Fruit fly (Drosophila melanogaster) whole organism, embryonic: Measurements from ENCODE around the gene att-ORFB.

Experiments
- Adf1 ChIP-seq: fragments of 200-800 bp; sonication (Bioruptor generic); IDR thresholded peaks from 2 replicates; pipeline ENCODE4 v1.3.6; 2022; ENCODE audit warnings: missing biosample characterization, missing genetic modification characterization
- B-H2 ChIP-seq: fragments of 200-800 bp; sonication (Bioruptor generic); optimal IDR thresholded peaks from 2 replicates; lab custom pipeline; 2018; ENCODE audit warnings: missing biosample characterization, mild to moderate bottlenecking, missing genetic modification characterization
- Bdp1 ChIP-seq: fragments of 200-800 bp; sonication (Bioruptor generic); optimal IDR thresholded peaks from 3 replicates; lab custom pipeline; 2016; ENCODE audit warnings: missing biosample characterization, missing genetic modification characterization
- Bgb ChIP-seq: fragments of 200-800 bp; sonication (Bioruptor generic); IDR thresholded peaks from 2 replicates; pipeline ENCODE4 v1.3.6; 2022; ENCODE audit warnings: missing biosample characterization, missing genetic modification characterization; ENCODE audit not compliant: partially characterized antibody
- CG1024 ChIP-seq: fragments of 200-800 bp; sonication (Bioruptor generic); IDR thresholded peaks from 2 replicates; pipeline ENCODE4 v1.3.6; 2022; ENCODE audit warnings: missing biosample characterization, missing genetic modification characterization
- CG10267 ChIP-seq: fragments of 200-800 bp; sonication (Bioruptor generic); optimal IDR thresholded peaks from 2 replicates; lab custom pipeline; 2018; ENCODE audit warnings: missing biosample characterization, mild to moderate bottlenecking, missing genetic modification characterization, moderate library complexity
- CG10654 ChIP-seq: fragments of 200-800 bp; sonication (Bioruptor generic); optimal IDR thresholded peaks from 2 replicates; lab custom pipeline; 2016; ENCODE audit warnings: missing biosample characterization, missing genetic modification characterization
- CG11247 ChIP-seq: fragments of 200-800 bp; sonication (Bioruptor generic); IDR thresholded peaks from 2 replicates; pipeline ENCODE4 v1.3.6; 2022; ENCODE audit warnings: missing biosample characterization, missing genetic modification characterization
- CG12236 ChIP-seq: fragments of 200-800 bp; sonication (Bioruptor generic); optimal IDR thresholded peaks from 2 replicates; lab custom pipeline; 2016; ENCODE audit warnings: missing biosample characterization, missing genetic modification characterization
- CG13624 ChIP-seq: fragments of 200-800 bp; sonication (Bioruptor generic); optimal IDR thresholded peaks from 2 replicates; lab custom pipeline; 2016; ENCODE audit warnings: missing biosample characterization, missing genetic modification characterization
- CG15601 ChIP-seq: fragments of 200-800 bp; sonication (Bioruptor generic); optimal IDR thresholded peaks from 3 replicates; lab custom pipeline; 2019; ENCODE audit warnings: missing biosample characterization, mild to moderate bottlenecking, missing genetic modification characterization, moderate library complexity
- CG15696 ChIP-seq: fragments of 200-800 bp; sonication (Bioruptor generic); optimal IDR thresholded peaks from 2 replicates; lab custom pipeline; 2019; ENCODE audit warnings: missing biosample characterization, mild to moderate bottlenecking, missing genetic modification characterization, moderate library complexity
- CG16779 ChIP-seq: fragments of 200-800 bp; sonication (Bioruptor generic); IDR thresholded peaks from 2 replicates; pipeline ENCODE4 v1.3.6; 2022; ENCODE audit warnings: missing biosample characterization, missing genetic modification characterization
- CG17568 ChIP-seq: fragments of 200-800 bp; sonication (Bioruptor generic); optimal IDR thresholded peaks from 2 replicates; lab custom pipeline; 2018; ENCODE audit warnings: missing biosample characterization, mild to moderate bottlenecking, missing genetic modification characterization, moderate library complexity
- CG2116 ChIP-seq: fragments of 200-800 bp; sonication (Bioruptor generic); optimal IDR thresholded peaks from 3 replicates; lab custom pipeline; 2018; ENCODE audit warnings: missing biosample characterization, mild to moderate bottlenecking, missing genetic modification characterization
- CG2202 ChIP-seq: fragments of 200-800 bp; sonication (Bioruptor generic); optimal IDR thresholded peaks from 2 replicates; lab custom pipeline; 2018; ENCODE audit warnings: missing biosample characterization, mild to moderate bottlenecking, missing genetic modification characterization
- CG2889 ChIP-seq: fragments of 200-800 bp; sonication (Bioruptor generic); IDR thresholded peaks from 3 replicates; pipeline ENCODE4 v1.3.6; 2022; ENCODE audit warnings: missing biosample characterization, missing genetic modification characterization
- CG3065 ChIP-seq: fragments of 200-800 bp; sonication (Bioruptor generic); optimal IDR thresholded peaks from 2 replicates; lab custom pipeline; 2016; ENCODE audit warnings: missing biosample characterization, missing genetic modification characterization
- CG34224 ChIP-seq: fragments of 200-800 bp; sonication (Bioruptor generic); IDR thresholded peaks from 3 replicates; pipeline ENCODE4 v1.3.6; 2022; ENCODE audit warnings: missing biosample characterization, missing genetic modification characterization; ENCODE audit not compliant: partially characterized antibody
- CG6175 ChIP-seq: fragments of 200-800 bp; sonication (Bioruptor generic); IDR thresholded peaks from 3 replicates; pipeline ENCODE4 v1.3.6; 2022; ENCODE audit warnings: missing biosample characterization, missing genetic modification characterization
- CG6683 ChIP-seq: fragments of 200-800 bp; sonication (Bioruptor generic); optimal IDR thresholded peaks from 2 replicates; lab custom pipeline; 2017; ENCODE audit warnings: missing biosample characterization, mild to moderate bottlenecking, missing genetic modification characterization, missing genetic modification reagents
- CG7745 ChIP-seq: fragments of 200-800 bp; sonication (Bioruptor generic); optimal IDR thresholded peaks from 2 replicates; lab custom pipeline; 2018; ENCODE audit warnings: missing biosample characterization, mild to moderate bottlenecking, missing genetic modification characterization, moderate library complexity
- CG7786 ChIP-seq: fragments of 200-800 bp; sonication (Bioruptor generic); optimal IDR thresholded peaks from 2 replicates; lab custom pipeline; 2016; ENCODE audit warnings: missing biosample characterization, missing genetic modification characterization
- CG8765 ChIP-seq: fragments of 200-800 bp; sonication (Bioruptor generic); IDR thresholded peaks from 2 replicates; pipeline ENCODE4 v1.3.6; 2022; ENCODE audit warnings: missing biosample characterization, missing genetic modification characterization
- CG8944 ChIP-seq: fragments of 200-800 bp; sonication (Bioruptor generic); optimal IDR thresholded peaks from 3 replicates; lab custom pipeline; 2016; ENCODE audit warnings: missing biosample characterization, missing genetic modification characterization
- CG9876 ChIP-seq: fragments of 200-800 bp; sonication (Bioruptor generic); optimal IDR thresholded peaks from 2 replicates; lab custom pipeline; 2016; ENCODE audit warnings: missing biosample characterization, missing genetic modification characterization
- Dip2 ChIP-seq: fragments of 200-800 bp; sonication (Bioruptor generic); IDR thresholded peaks from 2 replicates; pipeline ENCODE4 v1.3.6; 2022; ENCODE audit warnings: missing biosample characterization, missing genetic modification characterization
- HLH54F ChIP-seq: fragments of 200-800 bp; sonication (Bioruptor generic); optimal IDR thresholded peaks from 3 replicates; lab custom pipeline; 2016; ENCODE audit warnings: missing biosample characterization, missing genetic modification characterization
- Hr3 ChIP-seq: fragments of 200-800 bp; sonication (Bioruptor generic); optimal IDR thresholded peaks from 3 replicates; lab custom pipeline; 2016; ENCODE audit warnings: missing biosample characterization, missing genetic modification characterization
- Neu2 ChIP-seq: fragments of 200-800 bp; sonication (Bioruptor generic); optimal IDR thresholded peaks from 3 replicates; lab custom pipeline; 2016; ENCODE audit warnings: missing biosample characterization, missing genetic modification characterization, borderline replicate concordance
- Rx ChIP-seq: fragments of 200-800 bp; sonication (Bioruptor generic); IDR thresholded peaks from 2 replicates; pipeline ENCODE4 v1.3.6; 2022; ENCODE audit warnings: missing biosample characterization, missing genetic modification characterization
- Sry-δ ChIP-seq: fragments of 200-800 bp; sonication (Bioruptor generic); optimal IDR thresholded peaks from 2 replicates; lab custom pipeline; 2016; ENCODE audit warnings: missing biosample characterization, missing genetic modification characterization
- Ssrp ChIP-seq: fragments of 200-800 bp; sonication (Bioruptor generic); optimal IDR thresholded peaks from 2 replicates; lab custom pipeline; 2018; ENCODE audit warnings: missing biosample characterization, mild to moderate bottlenecking, missing genetic modification characterization, moderate library complexity
- ab ChIP-seq: fragments of 200-800 bp; sonication (Bioruptor generic); optimal IDR thresholded peaks from 2 replicates; lab custom pipeline; 2016; ENCODE audit warnings: missing biosample characterization, missing genetic modification characterization
- aop ChIP-seq: fragments of 200-800 bp; sonication (Bioruptor generic); IDR thresholded peaks from 2 replicates; pipeline ENCODE4 v1.3.6; 2022; ENCODE audit warnings: missing biosample characterization, missing genetic modification characterization
- en ChIP-seq: fragments of 200-800 bp; sonication (Bioruptor generic); optimal IDR thresholded peaks from 2 replicates; lab custom pipeline; 2016; ENCODE audit warnings: missing biosample characterization, missing genetic modification characterization
- eve ChIP-seq, 2 experiments: fragments of >200 bp; optimal IDR thresholded peaks; 2 replicates each; lab custom pipeline; 2017; ENCODE audit warnings: missing biosample characterization in 2 of 2, missing genetic modification characterization in 2 of 2
- eyg ChIP-seq: fragments of 200-800 bp; sonication (Bioruptor generic); optimal IDR thresholded peaks from 3 replicates; lab custom pipeline; 2016; ENCODE audit warnings: missing biosample characterization, missing genetic modification characterization
- fd64A ChIP-seq: fragments of 200-800 bp; sonication (Bioruptor generic); optimal IDR thresholded peaks from 3 replicates; lab custom pipeline; 2018; ENCODE audit warnings: missing biosample characterization, mild to moderate bottlenecking, missing genetic modification characterization
- gsb ChIP-seq: fragments of 200-800 bp; sonication (Bioruptor generic); IDR thresholded peaks from 2 replicates; pipeline ENCODE4 v1.3.6; 2022; ENCODE audit warnings: missing biosample characterization, missing genetic modification characterization
- h ChIP-seq: fragments of >200 bp; optimal IDR thresholded peaks from 2 replicates; lab custom pipeline; 2017
- hb ChIP-seq: fragments of 200-800 bp; sonication (Bioruptor generic); IDR thresholded peaks from 3 replicates; pipeline ENCODE4 v1.3.6; 2022; ENCODE audit warnings: missing biosample characterization, missing genetic modification characterization; ENCODE audit not compliant: partially characterized antibody
- kay ChIP-seq: fragments of 200-800 bp; sonication (Bioruptor generic); optimal IDR thresholded peaks from 2 replicates; lab custom pipeline; 2016; ENCODE audit warnings: missing biosample characterization, missing genetic modification characterization
- lab ChIP-seq: fragments of 200-800 bp; sonication (Bioruptor generic); optimal IDR thresholded peaks from 3 replicates; lab custom pipeline; 2017; ENCODE audit warnings: missing biosample characterization, missing genetic modification characterization, mild to moderate bottlenecking, moderate library complexity, missing genetic modification reagents
- nerfin-1 ChIP-seq: fragments of 200-800 bp; sonication (Bioruptor generic); optimal IDR thresholded peaks from 3 replicates; lab custom pipeline; 2019; ENCODE audit warnings: missing biosample characterization, mild to moderate bottlenecking, missing genetic modification characterization, moderate library complexity
- ranshi ChIP-seq: fragments of 200-800 bp; sonication (Bioruptor generic); IDR thresholded peaks from 2 replicates; pipeline ENCODE4 v1.3.6; 2022; ENCODE audit warnings: missing biosample characterization, missing genetic modification characterization
- row ChIP-seq: fragments of 200-800 bp; sonication (Bioruptor generic); IDR thresholded peaks from 3 replicates; pipeline ENCODE4 v1.3.6; 2022; ENCODE audit warnings: missing biosample characterization, missing genetic modification characterization
- sc ChIP-seq, 3 experiments: fragments of >200 bp in 2 of 3; fragments of 200-800 bp in 1 of 3; sonication (Bioruptor generic) in 1 of 3; optimal IDR thresholded peaks; 2 replicates in 2 of 3; 3 replicates in 1 of 3; lab custom pipeline; 2017; ENCODE audit warnings: mild to moderate bottlenecking in 1 of 3, missing biosample characterization in 1 of 3, missing genetic modification characterization in 1 of 3, missing genetic modification reagents in 1 of 3
- sens-2 ChIP-seq: fragments of 200-800 bp; sonication (Bioruptor generic); IDR thresholded peaks from 2 replicates; pipeline ENCODE4 v1.3.6; 2022; ENCODE audit warnings: missing biosample characterization, missing genetic modification characterization
- tio ChIP-seq: fragments of 200-800 bp; sonication (Bioruptor generic); optimal IDR thresholded peaks from 2 replicates; lab custom pipeline; 2017; ENCODE audit warnings: missing biosample characterization, missing genetic modification characterization, inconsistent platforms
- trh ChIP-seq: fragments of 200-800 bp; sonication (Bioruptor generic); optimal IDR thresholded peaks from 2 replicates; lab custom pipeline; 2016; ENCODE audit warnings: missing biosample characterization, missing genetic modification characterization
- vvl ChIP-seq: fragments of 200-800 bp; sonication (Bioruptor generic); IDR thresholded peaks from 2 replicates; pipeline ENCODE4 v1.3.6; 2022; ENCODE audit warnings: missing biosample characterization, missing genetic modification characterization

The att-ORFB gene

dm6 chr3R:20560668-20561226, 6.5 kb upstream of the att-ORFB start, which contains the start of gene CG5191 (continued):
- no peak for TF ChIP-seq lab
- TF ChIP-seq CG3065 (GFP tag; lab: Kevin White, UChicago), result no peak
- no peak for TF ChIP-seq sc (optimal IDR thresholded peaks at IDR 0.05; lab: Kevin White, UChicago)
- TF ChIP-seq sc (GFP tag; optimal IDR thresholded peaks at IDR 0.05; lab: Kevin White, UChicago), result no peak
- no peak for TF ChIP-seq CG10654 (GFP tag; lab: Kevin White, UChicago)
- no peak for TF ChIP-seq CG8765 (GFP tag; lab: Robert Waterston, UW)
- no peak for TF ChIP-seq Neu2 (GFP tag; lab: Kevin White, UChicago)
- no peak for TF ChIP-seq Ssrp (tag; lab: Kevin White, UChicago)
- TF ChIP-seq CG16779 (GFP tag; lab: Robert Waterston, UW), result no peak
- no peak for TF ChIP-seq tio (GFP tag; lab: Kevin White, UChicago)
- TF ChIP-seq gsb (GFP tag; lab: Robert Waterston, UW), result no peak
- no peak for TF ChIP-seq CG2889 (GFP tag; lab: Robert Waterston, UW)
- 0 out of 3 replicates have a peak, but pooled peaks have one; percentile 20 for TF ChIP-seq CG34224
- 0 out of 2 replicates have a peak, but pooled peaks have one; percentile 2 for TF ChIP-seq vvl (GFP tag; lab: Robert Waterston, UW)
- no peak for TF ChIP-seq CG13624 (GFP tag; lab: Kevin White, UChicago)
- TF ChIP-seq CG10267 (tag; lab: Kevin White, UChicago), result no peak
- TF ChIP-seq CG7786 (GFP tag; lab: Kevin White, UChicago), result no peak
- no peak for TF ChIP-seq ranshi
- TF ChIP-seq CG1024, result no peak
- TF ChIP-seq CG12236 (GFP tag; lab: Kevin White, UChicago), result no peak
- no peak for TF ChIP-seq Dip2 (GFP tag; lab: Robert Waterston, UW)
- no peak for TF ChIP-seq CG8944 (GFP tag; lab: Kevin White, UChicago)
- no peak for TF ChIP-seq B-H2 (GFP tag; lab: Kevin White, UChicago)
- no peak for TF ChIP-seq nerfin-1 (tag; lab: Kevin White, UChicago)
- no peak for TF ChIP-seq h (lab: Kevin White, UChicago)
- peak; percentile 30 for TF ChIP-seq fd64A (GFP tag; lab: Kevin White, UChicago)
- TF ChIP-seq CG6683 (GFP tag; lab: Kevin White, UChicago), result no peak
- TF ChIP-seq hb (GFP tag; lab: Robert Waterston, UW), result no peak
- TF ChIP-seq eyg, result no peak
- TF ChIP-seq CG2202, result no peak
- no peak for TF ChIP-seq CG6175
- TF ChIP-seq aop (GFP tag; lab: Robert Waterston, UW), result no peak
- TF ChIP-seq CG17568 (GFP tag; lab: Kevin White, UChicago), result no peak
- TF ChIP-seq CG15696 (tag; lab: Kevin White, UChicago), result no peak
- no peak for TF ChIP-seq kay (GFP tag; lab: Kevin White, UChicago)
- no peak for TF ChIP-seq en (GFP tag; lab: Kevin White, UChicago)
- TF ChIP-seq Adf1 (GFP tag; lab: Robert Waterston, UW), result peak; percentile 47
- peak; percentile 54 for TF ChIP-seq Bgb (GFP tag; lab: Robert Waterston, UW)
- TF ChIP-seq ab, result no peak
- TF ChIP-seq Sry-δ (GFP tag; lab: Kevin White, UChicago), result no peak
- no peak for TF ChIP-seq CG15601 (tag; lab: Kevin White, UChicago)
- no peak for TF ChIP-seq Bdp1 (GFP tag; lab: Kevin White, UChicago)
- no peak for TF ChIP-seq CG9876 (GFP tag; lab: Kevin White, UChicago)
- TF ChIP-seq HLH54F (GFP tag; lab: Kevin White, UChicago), result no peak
- TF ChIP-seq CG7745 (tag; lab: Kevin White, UChicago), result peak; percentile 97
- TF ChIP-seq sens-2 (GFP tag; lab: Robert Waterston, UW), result no peak
- TF ChIP-seq row (GFP tag; lab: Robert Waterston, UW), result peak; percentile 77
- no peak for TF ChIP-seq trh (GFP tag; lab: Kevin White, UChicago)
- no peak for TF ChIP-seq CG2116
- TF ChIP-seq eve (GFP tag; optimal IDR thresholded peaks at IDR 0.05; lab: Kevin White, UChicago), result no peak
- TF ChIP-seq Rx, result no peak
- no peak for TF ChIP-seq Hr3
- TF ChIP-seq CG11247 (GFP tag; lab: Robert Waterston, UW), result no peak
